Fruit fly (Drosophila melanogaster) whole organism, prepupa: ENCODE results near the gene vap.

ENCODE experiments used
- Lpt ChIP-seq: fragments of 200-800 bp; sonication (Bioruptor generic); optimal IDR thresholded peaks from 3 replicates; lab custom pipeline; 2016; ENCODE audit warnings: missing biosample characterization, missing genetic modification characterization
- fkh ChIP-seq: fragments of 200-800 bp; sonication (Bioruptor generic); optimal IDR thresholded peaks from 3 replicates; lab custom pipeline; 2017; ENCODE audit warnings: missing biosample characterization, mild to moderate bottlenecking, missing genetic modification characterization, moderate library complexity

- TF ChIP-seq Lpt (GFP tag; lab: Kevin White, UChicago) = no peak
- TF ChIP-seq fkh (GFP tag; lab: Kevin White, UChicago) = no peak
These were observed 29.0 kb downstream of the vap start, which contains the start of gene CG42766 for dm6 chrX:15976568-15976967.
